Worm (Caenorhabditis elegans): ENCODE measurements around the gene F54B8.4.
"Not testable (repeated sequence)": the region's sequence is repeated elsewhere in the genome, so short reads cannot be mapped to it uniquely, and the experiment has no call there.

Gene F54B8.4

ce11 chrV:15850276-15850811 is 34.2 kb downstream of the F54B8.4 start, which contains the start of gene srh-147:
TSS of gene srh-147 (minus strand) at chrV:15850326.
- TF ChIP-seq tab-1 (GFP tag; IDR thresholded peaks at IDR 0.05); med-1 (GFP tag; optimal IDR thresholded peaks at IDR 0.05; ENCODE audit: insufficient read depth); cog-1 (tag; optimal IDR thresholded peaks at IDR 0.05): not testable (repeated sequence)

ce11 chrV:15858292-15858691 is 42.1 kb downstream of the F54B8.4 start, which contains the start of gene srh-148:
TSS of gene srh-148 (minus strand) at chrV:15858392.
- TF ChIP-seq klf-2 (GFP tag; conservative IDR thresholded peaks at IDR 0.05) (no peak), tab-1 (GFP tag; IDR thresholded peaks at IDR 0.05) (no peak), T22C8.4 (GFP tag; IDR thresholded peaks at IDR 0.05) (no peak), ztf-23 (GFP tag; IDR thresholded peaks at IDR 0.05) (no peak), flt-1 (GFP tag; IDR thresholded peaks at IDR 0.05) (no peak), cog-1 (tag; optimal IDR thresholded peaks at IDR 0.05) (no peak), ref-1 (GFP tag; conservative IDR thresholded peaks at IDR 0.05) (no peak), ztf-29 (GFP tag; IDR thresholded peaks at IDR 0.05) (no peak), med-1 (GFP tag; optimal IDR thresholded peaks at IDR 0.05; ENCODE audit: insufficient read depth) (no peak)

ce11 chrV:15862599-15862998 is 46.4 kb downstream of the F54B8.4 start, which contains the start of gene srz-12:
TSS of gene srz-12 (minus strand) at chrV:15862699.
- TF ChIP-seq flt-1 (GFP tag; IDR thresholded peaks at IDR 0.05) (no peak), T22C8.4 (GFP tag; IDR thresholded peaks at IDR 0.05) (no peak), ztf-29 (GFP tag; IDR thresholded peaks at IDR 0.05) (no peak), ref-1 (GFP tag; conservative IDR thresholded peaks at IDR 0.05) (no peak), tab-1 (GFP tag; IDR thresholded peaks at IDR 0.05) (no peak), ztf-23 (GFP tag; IDR thresholded peaks at IDR 0.05) (no peak)

- TF ChIP-seq klf-2 (GFP tag; conservative IDR thresholded peaks at IDR 0.05) (no peak), med-1 (GFP tag; optimal IDR thresholded peaks at IDR 0.05; ENCODE audit: insufficient read depth) (no peak), cog-1 (tag; optimal IDR thresholded peaks at IDR 0.05) (no peak), T22C8.4 (GFP tag; IDR thresholded peaks at IDR 0.05) (no peak), tab-1 (GFP tag; IDR thresholded peaks at IDR 0.05) (no peak)
Observed at ce11 chrV:15863042-15863441, 46.9 kb downstream of the F54B8.4 start, which contains the start of gene srh-299. TSS of gene srh-299 (plus strand) at chrV:15863342.

ce11 chrV:15865839-15866238 is 49.7 kb downstream of the F54B8.4 start, which contains the start of gene srh-293:
TSS of gene srh-293 (plus strand) at chrV:15866139.
- TF ChIP-seq med-1 (GFP tag; optimal IDR thresholded peaks at IDR 0.05; ENCODE audit: insufficient read depth) (no peak), T22C8.4 (GFP tag; IDR thresholded peaks at IDR 0.05) (no peak), tab-1 (GFP tag; IDR thresholded peaks at IDR 0.05) (no peak), klf-2 (GFP tag; conservative IDR thresholded peaks at IDR 0.05) (no peak), flt-1 (GFP tag; IDR thresholded peaks at IDR 0.05) (no peak), cog-1 (tag; optimal IDR thresholded peaks at IDR 0.05) (no peak), ztf-23 (GFP tag; IDR thresholded peaks at IDR 0.05) (no peak), ztf-29 (GFP tag; IDR thresholded peaks at IDR 0.05) (no peak), ref-1 (GFP tag; conservative IDR thresholded peaks at IDR 0.05) (no peak)
